Worm (Caenorhabditis elegans) whole organism, young adult: ENCODE data around the gene fbxa-28.

Experiments
- Y53G8AR.9 ChIP-seq: fragments of 200-800 bp; sonication (Bioruptor generic); conservative IDR thresholded peaks from 2 replicates; pipeline ENCODE4 v1.3.6; 2022; ENCODE audit warnings: missing genetic modification reagents, missing genetic modification characterization, missing compliant biosample characterization
- ama-1 ChIP-seq, 3 experiments: fragments of 150-350 bp in 1 of 3; sonication (generic microtip) in 2 of 3; optimal IDR thresholded peaks; 2 replicates each; lab custom pipeline; 2014 to 2018; ENCODE audit warnings: missing biosample characterization in 2 of 3, missing genetic modification characterization in 2 of 3, missing genetic modification reagents in 2 of 3
- athp-1 ChIP-seq: sonication (generic microtip); optimal IDR thresholded peaks from 2 replicates; lab custom pipeline; 2017; ENCODE audit warnings: mild to moderate bottlenecking, missing genetic modification characterization, missing compliant biosample characterization
- rcor-1 ChIP-seq: fragments of 200-800 bp; sonication (Bioruptor generic); IDR thresholded peaks from 2 replicates; pipeline ENCODE4 v1.3.6; 2022; ENCODE audit warnings: missing genetic modification reagents, missing genetic modification characterization, missing compliant biosample characterization

DNA sequence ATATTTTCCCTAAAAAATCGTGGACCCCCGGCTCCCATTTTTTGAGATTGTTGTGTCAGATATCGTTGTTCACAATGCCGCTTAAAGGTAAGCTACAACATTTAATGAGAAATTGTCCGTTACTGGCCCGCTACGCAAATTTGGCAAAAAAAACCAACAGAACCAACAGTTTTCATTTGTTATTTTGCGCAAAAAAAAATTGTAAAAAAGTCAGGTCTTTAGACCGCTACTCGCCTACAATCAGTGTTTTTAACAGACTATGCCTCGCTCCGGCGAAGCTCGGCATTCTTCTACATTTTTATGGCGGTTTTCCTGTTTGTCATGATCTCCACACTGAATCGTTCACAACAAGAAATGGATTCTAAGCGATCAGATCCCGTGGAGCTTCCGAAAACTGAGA lies 11.2 kb downstream of the fbxa-28 start, which contains the start of gene Y82E9BL.12:
- TF ChIP-seq ama-1 (optimal IDR thresholded peaks at IDR 0.05; lab: Kevin White, UChicago) (no peak), ama-1 (GFP tag; optimal IDR thresholded peaks at IDR 0.05; lab: Kevin White, UChicago) (no peak), Y53G8AR.9 (GFP tag; lab: Robert Waterston, UW) (no peak), rcor-1 (no peak), athp-1 (tag; lab: Kevin White, UChicago) (no peak)
